Worm (Caenorhabditis elegans) whole organism, midembryonic: ENCODE results near the gene F21C10.3.

Experiments used
- T22C8.4 ChIP-seq: fragments of 200-800 bp; sonication (Bioruptor generic); IDR thresholded peaks from 2 replicates; pipeline ENCODE4 v1.3.6; 2022; ENCODE audit warnings: missing genetic modification characterization, missing compliant biosample characterization
- cog-1 ChIP-seq: sonication (generic microtip); optimal IDR thresholded peaks from 2 replicates; lab custom pipeline; 2016; ENCODE audit warnings: missing genetic modification characterization, missing compliant biosample characterization
- flt-1 ChIP-seq: fragments of 200-800 bp; sonication (Bioruptor generic); IDR thresholded peaks from 2 replicates; pipeline ENCODE4 v1.3.6; 2022; ENCODE audit warnings: missing genetic modification characterization, missing compliant biosample characterization
- klf-2 ChIP-seq: fragments of 200-800 bp; sonication (Bioruptor generic); conservative IDR thresholded peaks from 2 replicates; pipeline ENCODE4 v1.3.6; 2022; ENCODE audit warnings: missing genetic modification reagents, missing genetic modification characterization, missing compliant biosample characterization
- med-1 ChIP-seq: sonication (generic microtip); optimal IDR thresholded peaks from 2 replicates; lab custom pipeline; 2017; ENCODE audit warnings: missing genetic modification characterization, mild to moderate bottlenecking, missing compliant biosample characterization, antibody characterized with exemption, missing genetic modification reagents; ENCODE audit not compliant: insufficient read depth
- ref-1 ChIP-seq: fragments of 200-800 bp; sonication (Bioruptor generic); conservative IDR thresholded peaks from 2 replicates; pipeline ENCODE4 v1.3.6; 2022; ENCODE audit warnings: missing genetic modification reagents, missing genetic modification characterization, missing compliant biosample characterization
- tab-1 ChIP-seq: fragments of 200-800 bp; sonication (Bioruptor generic); IDR thresholded peaks from 2 replicates; pipeline ENCODE4 v1.3.6; 2022; ENCODE audit warnings: missing genetic modification characterization, missing compliant biosample characterization
- ztf-23 ChIP-seq: fragments of 200-800 bp; sonication (Bioruptor generic); IDR thresholded peaks from 2 replicates; pipeline ENCODE4 v1.3.6; 2022; ENCODE audit warnings: missing genetic modification reagents, missing genetic modification characterization, missing compliant biosample characterization
- ztf-29 ChIP-seq: fragments of 200-800 bp; sonication (Bioruptor generic); IDR thresholded peaks from 2 replicates; pipeline ENCODE4 v1.3.6; 2022; ENCODE audit warnings: missing genetic modification reagents, missing genetic modification characterization, missing compliant biosample characterization

F21C10.3 gene

ce11 chrV:9132043-9132442 lies 4.2 kb downstream of the F21C10.3 start, which contains the start of gene F21C10.1:
Gene F21C10.1 (plus strand): TSS chrV:9132343.
- TF ChIP-seq cog-1 (tag; lab: Kevin White, UChicago) (no peak), med-1 (GFP tag; lab: Kevin White, UChicago) (no peak), T22C8.4 (GFP tag; lab: Robert Waterston, UW) (no peak), tab-1 (GFP tag; lab: Robert Waterston, UW) (no peak), flt-1 (no peak), ztf-23 (GFP tag; lab: Robert Waterston, UW) (no peak), ztf-29 (no peak), ref-1 (no peak), klf-2 (GFP tag; lab: Robert Waterston, UW) (no peak)

- TF ChIP-seq tab-1 (GFP tag; lab: Robert Waterston, UW) (no peak), klf-2 (GFP tag; lab: Robert Waterston, UW) (no peak), T22C8.4 (GFP tag; lab: Robert Waterston, UW) (no peak), ztf-23 (GFP tag; lab: Robert Waterston, UW) (no peak), ztf-29 (no peak), ref-1 (no peak), med-1 (GFP tag; lab: Kevin White, UChicago) (no peak), cog-1 (tag; lab: Kevin White, UChicago) (no peak), flt-1 (no peak)
Observed at ce11 chrV:9133950-9134349, 6.1 kb downstream of the F21C10.3 start, which contains the start of gene B0222.1. Gene B0222.1 (plus strand): TSS chrV:9134255.

- TF ChIP-seq ztf-23 (GFP tag; lab: Robert Waterston, UW) (no peak), flt-1 (no peak), T22C8.4 (GFP tag; lab: Robert Waterston, UW) (no peak), med-1 (GFP tag; lab: Kevin White, UChicago) (no peak), cog-1 (tag; lab: Kevin White, UChicago) (no peak), tab-1 (GFP tag; lab: Robert Waterston, UW) (no peak), ztf-29 (no peak), ref-1 (no peak), klf-2 (GFP tag; lab: Robert Waterston, UW) (no peak)
Observed at ce11 chrV:9137618-9138017, 9.7 kb downstream of the F21C10.3 start, which contains the start of gene pitr-2. Gene pitr-2 (minus strand): TSS chrV:9137718.

ce11 chrV:9141297-9141696 lies 13.4 kb downstream of the F21C10.3 start, which contains the start of gene pitr-3:
Gene pitr-3 (minus strand): TSS chrV:9141397.
- no peak for TF ChIP-seq ztf-29
- no peak for TF ChIP-seq med-1 (GFP tag; lab: Kevin White, UChicago)
- no peak for TF ChIP-seq flt-1
- TF ChIP-seq ref-1 = no peak
- no peak for TF ChIP-seq ztf-23 (GFP tag; lab: Robert Waterston, UW)

- TF ChIP-seq cog-1 (tag; lab: Kevin White, UChicago) (no peak), T22C8.4 (GFP tag; lab: Robert Waterston, UW) (no peak), med-1 (GFP tag; lab: Kevin White, UChicago) (no peak), klf-2 (GFP tag; lab: Robert Waterston, UW) (no peak), tab-1 (GFP tag; lab: Robert Waterston, UW) (no peak), ztf-23 (GFP tag; lab: Robert Waterston, UW) (no peak), flt-1 (no peak), ref-1 (no peak), ztf-29 (no peak)
Observed at ce11 chrV:9143896-9144295, 16.0 kb downstream of the F21C10.3 start.

ce11 chrV:9146196-9146595 lies 18.3 kb downstream of the F21C10.3 start:
- TF ChIP-seq ref-1 (no peak), T22C8.4 (GFP tag; lab: Robert Waterston, UW) (no peak), tab-1 (GFP tag; lab: Robert Waterston, UW) (no peak), med-1 (GFP tag; lab: Kevin White, UChicago) (no peak)

- TF ChIP-seq med-1 (GFP tag; lab: Kevin White, UChicago) (no peak), ztf-23 (GFP tag; lab: Robert Waterston, UW) (no peak), flt-1 (no peak), ztf-29 (no peak), T22C8.4 (GFP tag; lab: Robert Waterston, UW) (no peak), tab-1 (GFP tag; lab: Robert Waterston, UW) (no peak), cog-1 (tag; lab: Kevin White, UChicago) (no peak), ref-1 (no peak), klf-2 (GFP tag; lab: Robert Waterston, UW) (no peak)
Observed at ce11 chrV:9146849-9147557, 19.1 kb downstream of the F21C10.3 start, which contains the start of gene spl-2. Gene spl-2 (minus strand): TSS chrV:9146899.

- no peak for TF ChIP-seq med-1 (GFP tag; lab: Kevin White, UChicago)
- no peak for TF ChIP-seq klf-2 (GFP tag; lab: Robert Waterston, UW)
- no peak for TF ChIP-seq ref-1
- no peak for TF ChIP-seq ztf-29
- TF ChIP-seq tab-1 (GFP tag; lab: Robert Waterston, UW) = no peak
- TF ChIP-seq flt-1 = no peak
- no peak for TF ChIP-seq cog-1 (tag; lab: Kevin White, UChicago)
- TF ChIP-seq ztf-23 (GFP tag; lab: Robert Waterston, UW) = no peak
Observed at ce11 chrV:9148151-9148550, 20.3 kb downstream of the F21C10.3 start.

ce11 chrV:9152339-9152738 lies 24.5 kb downstream of the F21C10.3 start:
- TF ChIP-seq ref-1 = no peak
- TF ChIP-seq T22C8.4 (GFP tag; lab: Robert Waterston, UW) = no peak
- no peak for TF ChIP-seq cog-1 (tag; lab: Kevin White, UChicago)
- no peak for TF ChIP-seq tab-1 (GFP tag; lab: Robert Waterston, UW)
- no peak for TF ChIP-seq klf-2 (GFP tag; lab: Robert Waterston, UW)
- TF ChIP-seq flt-1 = no peak
- no peak for TF ChIP-seq med-1 (GFP tag; lab: Kevin White, UChicago)
